Worm (Caenorhabditis elegans): ENCODE measurements around the gene lgc-7.

- TF ChIP-seq ceh-9 (tag; optimal IDR thresholded peaks at IDR 0.05): no peak
- no peak for TF ChIP-seq ama-1 (optimal IDR thresholded peaks at IDR 0.05)
- no peak for TF ChIP-seq C38D4.7 (GFP tag; optimal IDR thresholded peaks at IDR 0.05)
- no peak for TF ChIP-seq rnt-1 (tag; optimal IDR thresholded peaks at IDR 0.05)
- no peak for TF ChIP-seq sox-2 (GFP tag; IDR thresholded peaks at IDR 0.05)
- no peak for TF ChIP-seq nfya-1 (tag; optimal IDR thresholded peaks at IDR 0.05)
- no peak for TF ChIP-seq F13H6.1 (tag; optimal IDR thresholded peaks at IDR 0.05)
- no peak for TF ChIP-seq ets-4 (tag; optimal IDR thresholded peaks at IDR 0.05)
These were observed 32.5 kb downstream of the lgc-7 start for ce11 chrIV:14741926-14742325.
